Fruit fly (Drosophila melanogaster): ENCODE results near the gene CG5853.

CG5853 gene

DNA sequence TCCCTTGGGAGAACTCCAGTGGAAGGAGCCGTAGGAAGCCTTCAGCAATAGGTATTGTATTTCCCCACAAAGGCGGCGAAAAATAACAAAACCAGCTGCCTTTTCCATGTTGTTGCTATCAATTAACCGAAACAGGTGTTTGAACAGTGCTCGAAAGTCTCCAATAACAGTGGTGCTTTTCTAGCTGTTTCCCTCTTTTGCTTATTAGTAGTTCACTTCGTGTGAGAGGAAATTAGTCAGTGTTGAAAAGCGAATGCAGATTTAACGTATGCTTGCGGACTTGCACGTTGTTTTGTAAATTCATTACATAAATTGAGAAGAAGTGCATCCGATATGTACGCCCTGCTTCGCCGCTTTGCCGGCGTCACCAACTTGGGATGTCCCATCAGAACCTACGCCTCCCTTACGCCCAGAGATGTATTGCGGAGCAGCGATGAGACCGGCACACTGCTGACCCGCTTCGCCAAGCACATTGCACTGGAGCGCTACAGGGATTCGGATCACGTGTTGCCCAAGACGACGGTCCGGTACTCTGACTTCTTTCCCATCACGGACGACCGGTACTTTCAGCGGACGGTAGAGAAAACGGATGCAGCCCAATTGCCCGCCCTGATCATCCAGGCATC lies 8.7 kb downstream of the CG5853 start, which contains the start of the genes Datp and CG4619:
Gene Datp, minus strand, starts transcription at position 160 of the 626 bp plus-strand sequence.
Gene CG4619, plus strand, starts transcription at position 233 of the 626 bp plus-strand sequence.
- TF ChIP-seq CG14711 (tag; optimal IDR thresholded peaks at IDR 0.05) (peak; percentile 67), cnc (optimal IDR thresholded peaks at IDR 0.05) (no peak), CG1620 (GFP tag; optimal IDR thresholded peaks at IDR 0.05) (peak; percentile 83), CG11617 (GFP tag; optimal IDR thresholded peaks at IDR 0.05) (peak; percentile 45), CG7045 (GFP tag; optimal IDR thresholded peaks at IDR 0.05) (peak; percentile 13), Crg-1 (GFP tag; optimal IDR thresholded peaks at IDR 0.05) (peak; percentile 84), ovo (GFP tag; optimal IDR thresholded peaks at IDR 0.05) (peak; percentile 39), cic (GFP tag; optimal IDR thresholded peaks at IDR 0.05) (peak; percentile 39), CG5204 (GFP tag; optimal IDR thresholded peaks at IDR 0.05) (no peak), Clk (GFP tag; optimal IDR thresholded peaks at IDR 0.05) (no peak), toe (GFP tag; optimal IDR thresholded peaks at IDR 0.05) (peak; percentile 59), CG33017 (tag; optimal IDR thresholded peaks at IDR 0.05) (peak; percentile 32), CG12768 (GFP tag; optimal IDR thresholded peaks at IDR 0.05) (peak; percentile 64), Hr96 (GFP tag; optimal IDR thresholded peaks at IDR 0.05) (peak; percentile 66), pad (GFP tag; optimal IDR thresholded peaks at IDR 0.05) (peak; percentile 77), tj (GFP tag; optimal IDR thresholded peaks at IDR 0.05) (no peak), Mnt (GFP tag; optimal IDR thresholded peaks at IDR 0.05) (peak; percentile 84), CG7101 (tag; optimal IDR thresholded peaks at IDR 0.05) (peak; percentile 82), kay (GFP tag; ENCODE audit: borderline replicate concordance) (no peak), bab1 (GFP tag; optimal IDR thresholded peaks at IDR 0.05) (peak; percentile 47)

- TF ChIP-seq CG5204 (GFP tag; optimal IDR thresholded peaks at IDR 0.05) (no peak), toe (GFP tag; optimal IDR thresholded peaks at IDR 0.05) (peak; percentile 37), cnc (optimal IDR thresholded peaks at IDR 0.05) (no peak), Mnt (GFP tag; optimal IDR thresholded peaks at IDR 0.05) (peak; percentile 34), CG7101 (tag; optimal IDR thresholded peaks at IDR 0.05) (peak; percentile 51), kay (GFP tag; ENCODE audit: borderline replicate concordance) (no peak), CG14711 (tag; optimal IDR thresholded peaks at IDR 0.05) (peak; percentile 35), CG12768 (GFP tag; optimal IDR thresholded peaks at IDR 0.05) (peak; percentile 34), bab1 (GFP tag; optimal IDR thresholded peaks at IDR 0.05) (peak; percentile 46), tj (GFP tag; optimal IDR thresholded peaks at IDR 0.05) (no peak), CG33017 (tag; optimal IDR thresholded peaks at IDR 0.05) (no peak), CG7045 (GFP tag; optimal IDR thresholded peaks at IDR 0.05) (no peak), Hr96 (GFP tag; optimal IDR thresholded peaks at IDR 0.05) (peak; percentile 49), Clk (GFP tag; optimal IDR thresholded peaks at IDR 0.05) (peak; percentile 38), CG11617 (GFP tag; optimal IDR thresholded peaks at IDR 0.05) (no peak), cic (GFP tag; optimal IDR thresholded peaks at IDR 0.05) (no peak), CG1620 (GFP tag; optimal IDR thresholded peaks at IDR 0.05) (peak; percentile 30), Crg-1 (GFP tag; optimal IDR thresholded peaks at IDR 0.05) (no peak), pad (GFP tag; optimal IDR thresholded peaks at IDR 0.05) (peak; percentile 45), ovo (GFP tag; optimal IDR thresholded peaks at IDR 0.05) (no peak)
Measured at dm6 chr2L:9937908-9938307, 9.5 kb downstream of the CG5853 start, which contains the start of gene Arglu1. Arglu1 (minus strand) TSS chr2L:9938134.

dm6 chr2L:9933063-9933462 lies 14.4 kb downstream of the CG5853 start, which contains the start of gene Cpr30F:
Cpr30F (minus strand) TSS chr2L:9933163.
- TF ChIP-seq bab1 (GFP tag; optimal IDR thresholded peaks at IDR 0.05) (no peak), CG1620 (GFP tag; optimal IDR thresholded peaks at IDR 0.05) (no peak), CG5204 (GFP tag; optimal IDR thresholded peaks at IDR 0.05) (no peak), CG11617 (GFP tag; optimal IDR thresholded peaks at IDR 0.05) (no peak), Crg-1 (GFP tag; optimal IDR thresholded peaks at IDR 0.05) (no peak)

- TF ChIP-seq pad (GFP tag; optimal IDR thresholded peaks at IDR 0.05) (no peak), CG11617 (GFP tag; optimal IDR thresholded peaks at IDR 0.05) (no peak), ovo (GFP tag; optimal IDR thresholded peaks at IDR 0.05) (no peak), cnc (optimal IDR thresholded peaks at IDR 0.05) (no peak), CG14711 (tag; optimal IDR thresholded peaks at IDR 0.05) (no peak), Hr96 (GFP tag; optimal IDR thresholded peaks at IDR 0.05) (no peak)
Measured at dm6 chr2L:9930280-9930679, 17.2 kb downstream of the CG5853 start, which contains the start of gene CG42367. CG42367 (plus strand) TSS chr2L:9930580.

dm6 chr2L:9924765-9925164 lies 22.7 kb downstream of the CG5853 start, which contains the start of the genes TbCMF46 and CG42366:
TbCMF46 (minus strand) TSS chr2L:9924865.
CG42366 (plus strand) TSS chr2L:9925161.
- no peak for TF ChIP-seq ovo (GFP tag; optimal IDR thresholded peaks at IDR 0.05)
- TF ChIP-seq CG14711 (tag; optimal IDR thresholded peaks at IDR 0.05), result no peak
- TF ChIP-seq CG7101 (tag; optimal IDR thresholded peaks at IDR 0.05), result no peak
- TF ChIP-seq kay (GFP tag; ENCODE audit: borderline replicate concordance), result no peak
- TF ChIP-seq Mnt (GFP tag; optimal IDR thresholded peaks at IDR 0.05), result no peak
- TF ChIP-seq bab1 (GFP tag; optimal IDR thresholded peaks at IDR 0.05), result no peak
- no peak for TF ChIP-seq cnc (optimal IDR thresholded peaks at IDR 0.05)
- no peak for TF ChIP-seq CG1620 (GFP tag; optimal IDR thresholded peaks at IDR 0.05)
- TF ChIP-seq toe (GFP tag; optimal IDR thresholded peaks at IDR 0.05), result no peak
- no peak for TF ChIP-seq CG11617 (GFP tag; optimal IDR thresholded peaks at IDR 0.05)
- no peak for TF ChIP-seq Clk (GFP tag; optimal IDR thresholded peaks at IDR 0.05)
- no peak for TF ChIP-seq CG7045 (GFP tag; optimal IDR thresholded peaks at IDR 0.05)
- no peak for TF ChIP-seq pad (GFP tag; optimal IDR thresholded peaks at IDR 0.05)
- TF ChIP-seq CG5204 (GFP tag; optimal IDR thresholded peaks at IDR 0.05), result no peak
- no peak for TF ChIP-seq tj (GFP tag; optimal IDR thresholded peaks at IDR 0.05)
- TF ChIP-seq cic (GFP tag; optimal IDR thresholded peaks at IDR 0.05), result no peak
- TF ChIP-seq CG33017 (tag; optimal IDR thresholded peaks at IDR 0.05), result no peak
- TF ChIP-seq Hr96 (GFP tag; optimal IDR thresholded peaks at IDR 0.05), result no peak
- no peak for TF ChIP-seq CG12768 (GFP tag; optimal IDR thresholded peaks at IDR 0.05)

dm6 chr2L:9921401-9921800 lies 26.0 kb downstream of the CG5853 start, which contains the start of gene CG4592:
CG4592 (plus strand) TSS chr2L:9921633.
- TF ChIP-seq cic (GFP tag; optimal IDR thresholded peaks at IDR 0.05) (peak; percentile 24), cnc (optimal IDR thresholded peaks at IDR 0.05) (no peak), kay (GFP tag; ENCODE audit: borderline replicate concordance) (peak; percentile 88), pad (GFP tag; optimal IDR thresholded peaks at IDR 0.05) (peak; percentile 25), Mnt (GFP tag; optimal IDR thresholded peaks at IDR 0.05) (peak; percentile 51), CG14711 (tag; optimal IDR thresholded peaks at IDR 0.05) (peak; percentile 66), Clk (GFP tag; optimal IDR thresholded peaks at IDR 0.05) (no peak), Crg-1 (GFP tag; optimal IDR thresholded peaks at IDR 0.05) (no peak), CG33017 (tag; optimal IDR thresholded peaks at IDR 0.05) (peak; percentile 72), CG5204 (GFP tag; optimal IDR thresholded peaks at IDR 0.05) (peak; percentile 40), toe (GFP tag; optimal IDR thresholded peaks at IDR 0.05) (peak; percentile 67), ovo (GFP tag; optimal IDR thresholded peaks at IDR 0.05) (no peak), CG7101 (tag; optimal IDR thresholded peaks at IDR 0.05) (peak; percentile 78), Hr96 (GFP tag; optimal IDR thresholded peaks at IDR 0.05) (peak; percentile 69), CG11617 (GFP tag; optimal IDR thresholded peaks at IDR 0.05) (peak; percentile 79), CG12768 (GFP tag; optimal IDR thresholded peaks at IDR 0.05) (peak; percentile 82), CG1620 (GFP tag; optimal IDR thresholded peaks at IDR 0.05) (peak; percentile 12), tj (GFP tag; optimal IDR thresholded peaks at IDR 0.05) (peak; percentile 56), CG7045 (GFP tag; optimal IDR thresholded peaks at IDR 0.05) (peak; percentile 72), bab1 (GFP tag; optimal IDR thresholded peaks at IDR 0.05) (peak; percentile 85)
